Fruit fly (Drosophila melanogaster): ENCODE results near the gene Cds.

The Cds gene

DNA sequence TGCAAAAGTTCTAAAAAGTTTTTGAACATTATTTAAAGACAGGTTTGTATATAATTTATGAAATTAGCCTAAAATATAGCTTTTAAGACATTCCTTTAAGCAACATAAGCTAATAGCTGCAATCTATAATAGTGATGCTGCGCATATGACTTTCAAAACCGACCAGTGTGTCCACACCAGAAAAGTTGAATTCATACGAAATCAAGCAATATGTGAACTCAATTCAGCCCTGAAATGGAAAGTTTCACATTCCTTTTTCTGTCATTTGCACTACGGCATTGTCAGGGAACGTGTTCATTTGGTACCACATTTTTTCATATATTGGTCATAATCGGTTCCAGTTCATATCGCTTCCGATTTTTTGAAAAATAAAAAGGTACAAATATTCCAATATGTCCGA lies 18.7 kb upstream of the Cds start, which contains the start of gene fan:
fan (plus strand) TSS at position 247 of the 400 bp plus-strand sequence.
- TF ChIP-seq Hr96 (GFP tag; optimal IDR thresholded peaks at IDR 0.05) (no peak), CG11617 (GFP tag; optimal IDR thresholded peaks at IDR 0.05) (no peak), CG14711 (tag; optimal IDR thresholded peaks at IDR 0.05) (no peak), kay (GFP tag; ENCODE audit: borderline replicate concordance) (no peak), pad (GFP tag; optimal IDR thresholded peaks at IDR 0.05) (no peak), CG12768 (GFP tag; optimal IDR thresholded peaks at IDR 0.05) (no peak), Mnt (GFP tag; optimal IDR thresholded peaks at IDR 0.05) (no peak), CG7045 (GFP tag; optimal IDR thresholded peaks at IDR 0.05) (no peak)

- TF ChIP-seq CG14711 (tag; optimal IDR thresholded peaks at IDR 0.05) (peak; percentile 98), cnc (optimal IDR thresholded peaks at IDR 0.05) (no peak), CG11617 (GFP tag; optimal IDR thresholded peaks at IDR 0.05) (no peak), CG5204 (GFP tag; optimal IDR thresholded peaks at IDR 0.05) (no peak), kay (GFP tag; ENCODE audit: borderline replicate concordance) (no peak), CG33017 (tag; optimal IDR thresholded peaks at IDR 0.05) (peak; percentile 2), Hr96 (GFP tag; optimal IDR thresholded peaks at IDR 0.05) (no peak), ovo (GFP tag; optimal IDR thresholded peaks at IDR 0.05) (no peak), cic (GFP tag; optimal IDR thresholded peaks at IDR 0.05) (no peak), CG1620 (GFP tag; optimal IDR thresholded peaks at IDR 0.05) (peak; percentile 57), Mnt (GFP tag; optimal IDR thresholded peaks at IDR 0.05) (peak; percentile 73), pad (GFP tag; optimal IDR thresholded peaks at IDR 0.05) (peak; percentile 46), Clk (GFP tag; optimal IDR thresholded peaks at IDR 0.05) (no peak), tj (GFP tag; optimal IDR thresholded peaks at IDR 0.05) (no peak), CG7101 (tag; optimal IDR thresholded peaks at IDR 0.05) (peak; percentile 22), CG12768 (GFP tag; optimal IDR thresholded peaks at IDR 0.05) (peak; percentile 40), CG7045 (GFP tag; optimal IDR thresholded peaks at IDR 0.05) (no peak), toe (GFP tag; optimal IDR thresholded peaks at IDR 0.05) (no peak), Crg-1 (GFP tag; optimal IDR thresholded peaks at IDR 0.05) (peak; percentile 74), bab1 (GFP tag; optimal IDR thresholded peaks at IDR 0.05) (peak; percentile 33)
Measured at dm6 chr3L:8110171-8110570, 17.4 kb upstream of the Cds start, which contains the start of gene Nulp1. Gene Nulp1 (plus strand): TSS chr3L:8110368.

- peak; percentile 95 for TF ChIP-seq Mnt (GFP tag; optimal IDR thresholded peaks at IDR 0.05)
- no peak for TF ChIP-seq cnc (optimal IDR thresholded peaks at IDR 0.05)
- peak; percentile 91 for TF ChIP-seq CG12768 (GFP tag; optimal IDR thresholded peaks at IDR 0.05)
- TF ChIP-seq CG7101 (tag; optimal IDR thresholded peaks at IDR 0.05), result peak; percentile 86
- no peak for TF ChIP-seq toe (GFP tag; optimal IDR thresholded peaks at IDR 0.05)
- peak; percentile 84 for TF ChIP-seq CG11617 (GFP tag; optimal IDR thresholded peaks at IDR 0.05)
- peak; percentile 77 for TF ChIP-seq CG14711 (tag; optimal IDR thresholded peaks at IDR 0.05)
- peak; percentile 72 for TF ChIP-seq ovo (GFP tag; optimal IDR thresholded peaks at IDR 0.05)
- TF ChIP-seq Hr96 (GFP tag; optimal IDR thresholded peaks at IDR 0.05), result no peak
- peak; percentile 88 for TF ChIP-seq bab1 (GFP tag; optimal IDR thresholded peaks at IDR 0.05)
- peak; percentile 77 for TF ChIP-seq cic (GFP tag; optimal IDR thresholded peaks at IDR 0.05)
- TF ChIP-seq CG7045 (GFP tag; optimal IDR thresholded peaks at IDR 0.05), result peak; percentile 88
- peak; percentile 99 for TF ChIP-seq kay (GFP tag; ENCODE audit: borderline replicate concordance)
- peak; percentile 79 for TF ChIP-seq pad (GFP tag; optimal IDR thresholded peaks at IDR 0.05)
- peak; percentile 79 for TF ChIP-seq CG33017 (tag; optimal IDR thresholded peaks at IDR 0.05)
- TF ChIP-seq Clk (GFP tag; optimal IDR thresholded peaks at IDR 0.05), result peak; percentile 78
- peak; percentile 94 for TF ChIP-seq Crg-1 (GFP tag; optimal IDR thresholded peaks at IDR 0.05)
- TF ChIP-seq CG5204 (GFP tag; optimal IDR thresholded peaks at IDR 0.05), result no peak
- peak; percentile 89 for TF ChIP-seq CG1620 (GFP tag; optimal IDR thresholded peaks at IDR 0.05)
- TF ChIP-seq tj (GFP tag; optimal IDR thresholded peaks at IDR 0.05), result peak; percentile 56
Measured at dm6 chr3L:8115864-8116528, 11.6 kb upstream of the Cds start, which contains the start of the genes Arp3 and msk. Gene Arp3 (minus strand): TSS chr3L:8115902. Gene msk (plus strand): TSS chr3L:8116179.

- TF ChIP-seq tj (GFP tag; optimal IDR thresholded peaks at IDR 0.05) (peak; percentile 91), CG11617 (GFP tag; optimal IDR thresholded peaks at IDR 0.05) (no peak), Mnt (GFP tag; optimal IDR thresholded peaks at IDR 0.05) (no peak), CG12768 (GFP tag; optimal IDR thresholded peaks at IDR 0.05) (peak; percentile 20), Crg-1 (GFP tag; optimal IDR thresholded peaks at IDR 0.05) (no peak)
Measured at dm6 chr3L:8116809-8117208, 10.8 kb upstream of the Cds start.

DNA sequence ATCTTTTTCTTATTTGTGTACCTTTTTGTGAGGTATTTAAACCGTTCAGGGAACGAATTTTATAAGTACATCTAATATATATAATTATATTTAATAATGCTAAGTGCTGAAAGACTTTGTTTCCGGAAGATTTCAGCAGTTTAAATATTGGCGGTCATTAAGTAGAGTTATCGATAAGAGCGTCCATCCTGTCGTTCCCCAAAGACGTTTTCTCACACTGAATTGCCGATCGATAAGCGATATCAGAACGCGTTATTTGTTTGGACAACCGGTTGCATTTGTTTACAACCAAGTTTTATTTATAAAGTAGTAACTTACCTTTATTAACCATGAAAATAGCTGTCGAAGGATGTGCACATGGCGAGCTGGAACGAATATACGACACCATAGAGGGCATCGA lies 6.0 kb upstream of the Cds start, which contains the start of gene ldbr:
ldbr (plus strand) TSS at position 238 of the 400 bp plus-strand sequence.
- TF ChIP-seq Clk (GFP tag; optimal IDR thresholded peaks at IDR 0.05), result no peak
- peak; percentile 17 for TF ChIP-seq pad (GFP tag; optimal IDR thresholded peaks at IDR 0.05)
- peak; percentile 61 for TF ChIP-seq CG7101 (tag; optimal IDR thresholded peaks at IDR 0.05)
- no peak for TF ChIP-seq toe (GFP tag; optimal IDR thresholded peaks at IDR 0.05)
- peak; percentile 44 for TF ChIP-seq CG14711 (tag; optimal IDR thresholded peaks at IDR 0.05)
- no peak for TF ChIP-seq tj (GFP tag; optimal IDR thresholded peaks at IDR 0.05)
- TF ChIP-seq Crg-1 (GFP tag; optimal IDR thresholded peaks at IDR 0.05), result peak; percentile 18
- TF ChIP-seq CG1620 (GFP tag; optimal IDR thresholded peaks at IDR 0.05), result peak; percentile 36
- peak; percentile 71 for TF ChIP-seq bab1 (GFP tag; optimal IDR thresholded peaks at IDR 0.05)
- TF ChIP-seq CG11617 (GFP tag; optimal IDR thresholded peaks at IDR 0.05), result peak; percentile 29
- peak; percentile 56 for TF ChIP-seq Mnt (GFP tag; optimal IDR thresholded peaks at IDR 0.05)
- TF ChIP-seq CG33017 (tag; optimal IDR thresholded peaks at IDR 0.05), result peak; percentile 44
- TF ChIP-seq cic (GFP tag; optimal IDR thresholded peaks at IDR 0.05), result peak; percentile 13
